Fruit fly (Drosophila melanogaster): Measurements from ENCODE around the gene CG4702.

DNA sequence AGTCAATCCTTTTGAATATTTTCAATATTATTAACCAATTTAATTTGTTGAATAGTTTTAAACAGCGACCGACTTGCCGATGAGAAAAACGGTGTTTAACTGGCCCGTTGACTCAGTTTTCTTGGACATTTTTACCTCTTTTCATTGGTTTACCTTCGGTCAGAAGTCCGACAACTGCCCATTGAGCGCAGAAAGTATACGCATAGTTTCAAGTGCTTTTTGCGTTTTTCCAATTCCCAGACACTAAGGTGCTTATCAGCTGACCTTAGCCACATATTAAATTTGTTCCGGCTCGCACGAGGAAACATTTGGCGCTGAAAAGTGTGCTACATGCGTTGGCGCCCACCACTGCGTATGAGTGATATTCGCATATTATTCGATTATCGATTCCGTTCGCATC is 38.1 kb upstream of the CG4702 start, which contains the start of gene Cpn:
- TF ChIP-seq CG8478 (optimal IDR thresholded peaks at IDR 0.05) (no peak), CTCF (optimal IDR thresholded peaks at IDR 0.05) (no peak)
